Worm (Caenorhabditis elegans): ENCODE measurements around the gene ins-32.

DNA sequence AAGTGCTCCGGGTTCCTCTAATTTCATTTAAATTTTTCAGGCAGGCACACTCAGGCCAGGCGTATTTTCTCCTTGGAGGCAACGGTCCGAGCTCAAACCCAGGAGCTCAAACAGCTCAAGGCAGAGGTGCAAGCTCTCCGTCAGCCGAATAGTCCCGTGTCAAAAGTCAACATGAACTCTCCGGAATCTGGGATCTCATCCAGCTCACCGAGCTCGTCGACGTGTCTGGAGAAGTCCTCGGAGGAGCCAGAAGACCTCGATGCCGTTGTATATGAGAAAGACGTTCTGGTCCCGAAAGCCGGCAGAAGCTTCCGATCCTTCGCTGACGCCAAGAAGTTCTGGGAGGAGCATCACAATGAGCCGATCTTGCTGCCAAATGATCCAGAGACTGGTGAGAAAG lies 17.4 kb downstream of the ins-32 start:
- TF ChIP-seq alr-1 (tag; optimal IDR thresholded peaks at IDR 0.05) (no peak), dmd-4 (tag; optimal IDR thresholded peaks at IDR 0.05) (no peak), elt-1 (tag; optimal IDR thresholded peaks at IDR 0.05) (no peak), ztf-4 (tag; optimal IDR thresholded peaks at IDR 0.05) (no peak), ztf-11 (tag; optimal IDR thresholded peaks at IDR 0.05) (no peak), unc-55 (GFP tag; optimal IDR thresholded peaks at IDR 0.05) (no peak), F13H6.1 (tag; optimal IDR thresholded peaks at IDR 0.05) (no peak), snpc-4 (tag; optimal IDR thresholded peaks at IDR 0.05) (no peak), skn-1 (tag; optimal IDR thresholded peaks at IDR 0.05) (no peak), aly-2 (tag; optimal IDR thresholded peaks at IDR 0.05) (no peak), elt-3 (tag; optimal IDR thresholded peaks at IDR 0.05) (no peak), unc-62 (GFP tag; optimal IDR thresholded peaks at IDR 0.05) (no peak), nhr-11 (tag; optimal IDR thresholded peaks at IDR 0.05) (no peak)
